Fruit fly (Drosophila melanogaster): ENCODE data around the gene sty.
A peak's percentile ranks its signal among the peaks of the same experiment; 100 is the strongest.

The sty gene

dm6 chr3L:3397309-3397821, 27.4 kb downstream of the sty start:
- TF ChIP-seq CG8478 (optimal IDR thresholded peaks at IDR 0.05) (no peak), pan (optimal IDR thresholded peaks at IDR 0.05) (no peak), usp (GFP tag; optimal IDR thresholded peaks at IDR 0.05) (no peak), EcR (GFP tag; optimal IDR thresholded peaks at IDR 0.05) (no peak), psq (optimal IDR thresholded peaks at IDR 0.05) (no peak), Dll (optimal IDR thresholded peaks at IDR 0.05) (no peak)

DNA sequence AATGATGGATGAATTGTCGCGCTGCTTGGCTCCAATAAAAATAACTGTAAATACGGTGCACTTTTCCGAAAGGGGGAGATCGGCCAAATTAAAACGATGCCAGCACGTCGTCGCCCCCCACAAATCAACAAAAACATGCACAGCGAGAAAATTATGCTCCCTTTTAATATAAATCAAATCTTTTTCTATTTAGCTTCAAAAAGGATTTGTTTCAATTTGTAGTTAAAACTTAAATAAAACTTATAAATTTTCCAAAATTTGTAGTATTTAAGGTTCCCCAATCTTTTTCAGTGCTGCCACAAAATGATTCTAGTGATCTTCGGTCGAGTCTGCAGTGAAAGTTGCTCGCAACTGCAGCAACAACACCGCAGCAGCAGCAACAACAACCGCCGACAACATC, 28.7 kb downstream of the sty start:
- TF ChIP-seq Dll (optimal IDR thresholded peaks at IDR 0.05) (no peak), pan (optimal IDR thresholded peaks at IDR 0.05) (no peak), EcR (GFP tag; optimal IDR thresholded peaks at IDR 0.05) (no peak), CG8478 (optimal IDR thresholded peaks at IDR 0.05) (no peak), psq (optimal IDR thresholded peaks at IDR 0.05) (no peak), usp (GFP tag; optimal IDR thresholded peaks at IDR 0.05) (no peak)

DNA sequence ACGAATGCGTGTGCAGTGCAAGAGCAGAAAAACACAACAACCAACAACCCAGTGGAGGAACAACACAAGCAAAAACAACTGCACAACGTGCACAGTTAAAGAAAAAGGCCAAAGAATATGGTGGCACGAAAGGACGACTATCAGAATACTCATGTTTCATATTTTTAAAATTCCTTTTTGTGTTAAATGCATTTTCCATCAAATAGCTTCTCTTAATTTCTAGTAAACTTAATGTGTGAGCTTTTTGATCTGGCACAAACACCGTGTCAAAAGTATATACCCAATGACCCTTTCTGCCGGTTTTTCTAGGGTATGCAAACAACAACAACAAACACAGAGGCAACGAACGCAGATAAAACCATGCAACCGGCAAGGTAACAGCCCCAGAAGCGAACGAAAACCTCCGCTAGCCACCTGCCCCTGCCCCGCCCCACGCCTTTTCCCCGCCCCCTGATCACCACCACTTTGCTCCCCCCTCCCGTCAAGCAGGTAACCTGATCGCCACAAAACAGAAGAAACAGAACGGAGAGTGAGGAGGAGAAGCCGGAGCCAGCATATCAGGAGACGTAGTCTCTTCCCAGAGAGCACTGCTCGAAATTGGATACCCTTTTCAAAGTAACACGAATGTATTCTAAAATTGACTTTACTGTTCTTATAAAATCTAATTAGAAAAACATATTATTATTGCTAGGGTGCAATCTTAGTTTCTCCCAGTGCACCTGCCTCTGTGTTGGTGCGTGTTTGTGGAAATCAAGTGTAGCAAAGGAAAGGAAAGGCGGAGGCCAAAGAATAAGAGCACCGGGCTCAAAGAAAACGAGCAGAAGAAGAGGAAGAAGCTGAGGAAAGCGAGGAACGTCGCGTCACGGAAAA, 29.6 kb downstream of the sty start:
- TF ChIP-seq pan (optimal IDR thresholded peaks at IDR 0.05), result peak; percentile 95
- no peak for TF ChIP-seq CG8478 (optimal IDR thresholded peaks at IDR 0.05)
- peak in 1 of 2 experiments; percentile 62 for TF ChIP-seq EcR (GFP tag; optimal IDR thresholded peaks at IDR 0.05)

dm6 chr3L:3393951-3394834, 30.5 kb downstream of the sty start:
- TF ChIP-seq psq (optimal IDR thresholded peaks at IDR 0.05) (no peak), EcR (GFP tag; optimal IDR thresholded peaks at IDR 0.05) (peak in 1 of 2 experiments; percentile 94)

- TF ChIP-seq Dll (optimal IDR thresholded peaks at IDR 0.05) (no peak), psq (optimal IDR thresholded peaks at IDR 0.05) (no peak), EcR (GFP tag; optimal IDR thresholded peaks at IDR 0.05) (no peak), pan (optimal IDR thresholded peaks at IDR 0.05) (no peak), CG8478 (optimal IDR thresholded peaks at IDR 0.05) (no peak), usp (GFP tag; optimal IDR thresholded peaks at IDR 0.05) (no peak)
Measured at dm6 chr3L:3391871-3392270, 32.9 kb downstream of the sty start.

- TF ChIP-seq pan (optimal IDR thresholded peaks at IDR 0.05) (no peak), CG8478 (optimal IDR thresholded peaks at IDR 0.05) (no peak), EcR (GFP tag; optimal IDR thresholded peaks at IDR 0.05) (no peak), Dll (optimal IDR thresholded peaks at IDR 0.05) (no peak), usp (GFP tag; optimal IDR thresholded peaks at IDR 0.05) (no peak), psq (optimal IDR thresholded peaks at IDR 0.05) (no peak)
Measured at dm6 chr3L:3390525-3390924, 34.2 kb downstream of the sty start.

dm6 chr3L:3389666-3390059, 35.1 kb downstream of the sty start:
- no peak for TF ChIP-seq EcR (GFP tag; optimal IDR thresholded peaks at IDR 0.05)
- no peak for TF ChIP-seq usp (GFP tag; optimal IDR thresholded peaks at IDR 0.05)
- no peak for TF ChIP-seq Dll (optimal IDR thresholded peaks at IDR 0.05)
- no peak for TF ChIP-seq pan (optimal IDR thresholded peaks at IDR 0.05)
- TF ChIP-seq CG8478 (optimal IDR thresholded peaks at IDR 0.05), result no peak
- TF ChIP-seq psq (optimal IDR thresholded peaks at IDR 0.05), result no peak

- TF ChIP-seq EcR (GFP tag; optimal IDR thresholded peaks at IDR 0.05) (no peak), pan (optimal IDR thresholded peaks at IDR 0.05) (no peak), usp (GFP tag; optimal IDR thresholded peaks at IDR 0.05) (no peak), CG8478 (optimal IDR thresholded peaks at IDR 0.05) (no peak), psq (optimal IDR thresholded peaks at IDR 0.05) (no peak), Dll (optimal IDR thresholded peaks at IDR 0.05) (no peak)
Measured at dm6 chr3L:3388708-3389665, 35.7 kb downstream of the sty start.

DNA sequence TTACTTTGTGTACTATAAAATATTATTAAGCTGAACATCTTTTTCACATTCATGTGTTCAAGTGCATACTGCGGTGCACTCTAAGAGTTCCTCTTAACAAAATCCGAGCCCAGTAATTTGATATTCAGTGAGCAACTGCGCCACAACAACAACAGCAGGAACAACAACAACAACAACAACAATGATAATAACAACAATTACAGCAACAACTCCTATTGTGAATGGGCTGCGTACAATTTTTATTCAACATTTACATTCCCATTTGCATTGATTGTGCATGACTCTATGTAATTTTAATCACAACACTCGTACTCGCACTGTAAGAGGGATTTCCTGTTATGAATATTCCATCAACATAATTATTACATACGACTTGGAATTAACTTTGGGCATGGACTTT, 37.1 kb downstream of the sty start:
- TF ChIP-seq usp (GFP tag; optimal IDR thresholded peaks at IDR 0.05), result no peak
- TF ChIP-seq psq (optimal IDR thresholded peaks at IDR 0.05), result no peak
- TF ChIP-seq EcR (GFP tag; optimal IDR thresholded peaks at IDR 0.05), result no peak
- TF ChIP-seq pan (optimal IDR thresholded peaks at IDR 0.05), result no peak
- no peak for TF ChIP-seq Dll (optimal IDR thresholded peaks at IDR 0.05)
- no peak for TF ChIP-seq CG8478 (optimal IDR thresholded peaks at IDR 0.05)

DNA sequence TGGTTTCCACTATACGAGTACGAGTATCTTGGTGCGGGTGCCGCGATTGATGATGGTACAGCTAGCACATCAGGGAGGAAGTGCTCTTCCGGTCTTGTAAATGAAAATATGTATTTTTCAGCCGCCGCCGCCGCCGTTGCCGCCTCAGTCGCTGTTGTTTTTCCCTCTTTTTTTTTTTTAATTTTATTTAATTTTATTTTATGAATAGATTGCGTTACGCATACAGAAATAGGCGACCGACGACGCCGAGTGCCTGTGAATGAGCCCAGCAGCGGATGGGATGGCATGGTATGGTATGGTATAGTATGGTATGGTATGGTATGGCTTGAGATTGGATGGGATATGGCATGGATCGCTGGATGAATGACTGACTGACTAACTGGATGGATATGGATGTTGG, 38.0 kb downstream of the sty start:
- TF ChIP-seq psq (optimal IDR thresholded peaks at IDR 0.05) (no peak), CG8478 (optimal IDR thresholded peaks at IDR 0.05) (no peak), usp (GFP tag; optimal IDR thresholded peaks at IDR 0.05) (no peak), EcR (GFP tag; optimal IDR thresholded peaks at IDR 0.05) (no peak), Dll (optimal IDR thresholded peaks at IDR 0.05) (no peak), pan (optimal IDR thresholded peaks at IDR 0.05) (no peak)

DNA sequence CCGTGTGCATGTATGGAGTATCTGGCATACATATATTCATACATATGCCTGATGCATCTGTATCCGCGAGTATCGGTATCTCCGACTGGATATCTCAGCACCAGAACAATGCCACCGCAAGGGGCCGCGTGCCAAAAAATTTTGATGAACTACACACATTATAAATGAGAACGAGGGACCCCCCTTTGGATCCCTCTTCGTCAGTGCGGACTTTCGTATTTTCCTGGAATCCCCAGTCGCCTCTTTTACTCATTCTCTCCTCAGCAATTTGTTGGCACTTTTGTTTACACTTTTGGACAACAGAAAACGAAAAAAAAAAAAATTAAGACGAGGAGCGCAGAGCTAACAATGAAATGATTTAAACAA, 39.3 kb downstream of the sty start:
- no peak for TF ChIP-seq CG8478 (optimal IDR thresholded peaks at IDR 0.05)
- TF ChIP-seq psq (optimal IDR thresholded peaks at IDR 0.05), result no peak
- TF ChIP-seq EcR (GFP tag; optimal IDR thresholded peaks at IDR 0.05), result no peak
- TF ChIP-seq usp (GFP tag; optimal IDR thresholded peaks at IDR 0.05), result no peak
- TF ChIP-seq Dll (optimal IDR thresholded peaks at IDR 0.05), result no peak
- TF ChIP-seq pan (optimal IDR thresholded peaks at IDR 0.05), result no peak
